Fruit fly (Drosophila melanogaster) S2 (cell line): Measurements from ENCODE around the gene RpL36A.

Experiments
- CG8478 ChIP-seq: fragments of >200 bp; optimal IDR thresholded peaks from 2 replicates; lab custom pipeline; 2018
- CTCF ChIP-seq, 2 experiments: fragments of >200 bp; optimal IDR thresholded peaks; 2 replicates each; lab custom pipeline; 2018

- TF ChIP-seq CG8478 (lab: Kevin White, UChicago) (no peak), CTCF (optimal IDR thresholded peaks at IDR 0.05; lab: Kevin White, UChicago) (no peak)
These were observed 48.5 kb downstream of the RpL36A start, which contains the start of gene pes for dm6 chr2L:7993984-7994854.
